Fruit fly (Drosophila melanogaster): ENCODE results near the gene CG2218.

CG2218 gene

DNA sequence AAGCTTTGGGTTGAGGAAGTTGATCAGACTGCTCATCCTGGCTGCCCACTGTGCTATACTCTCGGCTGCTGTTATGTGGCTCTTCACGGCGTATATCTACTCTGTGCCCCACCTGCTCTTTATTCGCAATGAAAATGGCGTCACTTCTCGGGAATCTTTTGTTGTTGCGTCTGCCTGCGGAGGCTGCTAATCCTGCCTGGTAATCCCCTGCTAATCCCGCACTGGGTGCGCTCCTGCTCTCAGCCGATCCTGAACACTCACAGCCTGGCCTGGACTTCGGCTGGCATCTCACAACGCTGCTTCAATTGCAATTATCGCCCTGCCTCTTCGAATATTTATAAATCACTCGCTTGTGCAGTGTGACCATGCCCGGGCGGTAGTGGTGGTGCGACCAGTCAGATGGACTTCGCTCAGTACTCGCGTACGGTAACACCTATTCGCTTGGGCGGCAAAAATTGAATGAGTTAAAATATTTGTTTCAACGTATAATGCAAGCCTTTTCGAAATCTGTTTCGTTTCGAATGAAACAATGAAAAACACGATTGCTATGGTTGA, at the start of gene CG2218:
Gene CG2218 (minus strand): TSS at position 472 of the 555 bp plus-strand sequence.
- TF ChIP-seq Hr96 (GFP tag; optimal IDR thresholded peaks at IDR 0.05) (peak; percentile 47), tj (GFP tag; optimal IDR thresholded peaks at IDR 0.05) (peak; percentile 15), cic (GFP tag; optimal IDR thresholded peaks at IDR 0.05) (peak; percentile 46), CG7045 (GFP tag; optimal IDR thresholded peaks at IDR 0.05) (peak; percentile 23), CG1620 (GFP tag; optimal IDR thresholded peaks at IDR 0.05) (peak; percentile 1), bab1 (GFP tag; optimal IDR thresholded peaks at IDR 0.05) (peak; percentile 67), toe (GFP tag; optimal IDR thresholded peaks at IDR 0.05) (peak; percentile 80), CG5204 (GFP tag; optimal IDR thresholded peaks at IDR 0.05) (peak; percentile 55), CG12768 (GFP tag; optimal IDR thresholded peaks at IDR 0.05) (peak; percentile 83), pad (GFP tag; optimal IDR thresholded peaks at IDR 0.05) (no peak), CG33017 (tag; optimal IDR thresholded peaks at IDR 0.05) (peak; percentile 13), kay (GFP tag; ENCODE audit: borderline replicate concordance) (no peak), cnc (optimal IDR thresholded peaks at IDR 0.05) (no peak), CG11617 (GFP tag; optimal IDR thresholded peaks at IDR 0.05) (peak; percentile 36), CG14711 (tag; optimal IDR thresholded peaks at IDR 0.05) (no peak), Clk (GFP tag; optimal IDR thresholded peaks at IDR 0.05) (no peak), CG7101 (tag; optimal IDR thresholded peaks at IDR 0.05) (no peak), Crg-1 (GFP tag; optimal IDR thresholded peaks at IDR 0.05) (no peak), Mnt (GFP tag; optimal IDR thresholded peaks at IDR 0.05) (peak; percentile 39), ovo (GFP tag; optimal IDR thresholded peaks at IDR 0.05) (no peak)

DNA sequence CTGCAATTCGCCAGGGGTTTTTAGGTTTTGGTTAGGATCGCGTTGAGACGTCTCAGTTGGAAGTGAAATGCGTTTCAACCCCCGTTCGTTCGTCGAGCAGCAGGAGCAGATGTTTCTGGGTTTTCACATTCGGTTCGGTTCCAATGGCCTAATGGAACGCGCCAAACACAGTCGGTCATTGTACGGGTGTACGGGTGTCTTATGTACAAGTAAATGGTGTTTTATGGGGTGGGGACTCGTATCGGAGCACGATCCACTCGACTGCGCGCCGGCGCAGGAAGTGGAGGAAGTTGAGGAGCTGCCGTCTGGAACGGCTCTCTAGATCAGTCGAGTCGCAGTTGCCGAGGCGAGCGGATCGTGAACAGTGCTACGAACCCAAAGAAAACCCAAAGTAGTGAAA, 48.3 kb upstream of the CG2218 start, which contains the start of gene spdo:
Gene spdo (plus strand): TSS at position 318 of the 400 bp plus-strand sequence.
- TF ChIP-seq cnc (optimal IDR thresholded peaks at IDR 0.05) (no peak), ovo (GFP tag; optimal IDR thresholded peaks at IDR 0.05) (no peak), CG33017 (tag; optimal IDR thresholded peaks at IDR 0.05) (no peak), CG12768 (GFP tag; optimal IDR thresholded peaks at IDR 0.05) (no peak), Mnt (GFP tag; optimal IDR thresholded peaks at IDR 0.05) (no peak), toe (GFP tag; optimal IDR thresholded peaks at IDR 0.05) (no peak), Clk (GFP tag; optimal IDR thresholded peaks at IDR 0.05) (no peak), tj (GFP tag; optimal IDR thresholded peaks at IDR 0.05) (no peak)

DNA sequence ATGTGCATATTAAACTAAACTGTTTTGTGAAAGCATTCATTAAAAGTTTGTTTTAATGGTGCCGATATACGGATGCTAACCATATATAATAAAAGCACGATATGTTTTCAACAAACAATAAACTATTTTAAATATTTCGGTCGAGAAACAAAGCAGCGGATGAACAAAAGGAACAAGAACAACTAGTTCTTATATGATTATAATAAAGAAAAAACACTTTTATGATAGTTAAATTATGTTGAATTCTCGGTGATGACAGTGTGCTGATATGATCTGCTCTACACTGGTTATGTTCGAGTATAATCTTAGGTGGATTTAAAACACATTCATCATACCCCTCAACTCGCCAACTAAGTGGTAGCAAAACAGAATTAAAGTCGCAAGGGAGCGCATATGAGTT, 47.8 kb upstream of the CG2218 start:
- no peak for TF ChIP-seq kay (GFP tag; ENCODE audit: borderline replicate concordance)

DNA sequence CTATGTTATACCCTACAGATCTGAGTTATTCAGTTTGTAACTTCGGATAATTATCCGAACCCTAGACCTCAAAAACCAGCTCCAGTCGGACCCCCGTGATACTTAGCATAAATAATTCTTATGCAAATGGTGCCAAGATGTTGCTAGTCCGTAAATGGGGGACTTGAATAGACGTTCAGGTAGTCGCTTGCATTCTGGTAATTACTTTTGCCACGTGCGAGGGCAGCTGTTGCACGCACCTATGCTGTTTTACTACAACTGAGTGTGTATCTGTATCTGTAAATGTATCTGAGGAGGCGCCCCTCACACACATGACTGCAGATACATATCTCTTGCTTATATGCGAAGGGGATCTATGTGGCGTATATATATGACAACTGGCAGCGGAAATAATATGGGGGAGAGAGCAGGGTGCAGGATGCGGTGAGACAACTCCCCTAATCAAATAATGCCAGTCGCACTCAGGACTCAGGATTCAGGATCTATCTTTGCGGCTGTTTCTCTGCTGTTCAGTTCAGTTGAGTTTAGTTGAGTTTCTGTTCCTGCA, 46.7 kb upstream of the CG2218 start:
- TF ChIP-seq cic (GFP tag; optimal IDR thresholded peaks at IDR 0.05) (no peak), kay (GFP tag; ENCODE audit: borderline replicate concordance) (no peak), CG11617 (GFP tag; optimal IDR thresholded peaks at IDR 0.05) (no peak), CG5204 (GFP tag; optimal IDR thresholded peaks at IDR 0.05) (no peak), CG7045 (GFP tag; optimal IDR thresholded peaks at IDR 0.05) (no peak), bab1 (GFP tag; optimal IDR thresholded peaks at IDR 0.05) (no peak), pad (GFP tag; optimal IDR thresholded peaks at IDR 0.05) (no peak), cnc (optimal IDR thresholded peaks at IDR 0.05) (no peak), CG12768 (GFP tag; optimal IDR thresholded peaks at IDR 0.05) (no peak), CG14711 (tag; optimal IDR thresholded peaks at IDR 0.05) (no peak), tj (GFP tag; optimal IDR thresholded peaks at IDR 0.05) (no peak)

DNA sequence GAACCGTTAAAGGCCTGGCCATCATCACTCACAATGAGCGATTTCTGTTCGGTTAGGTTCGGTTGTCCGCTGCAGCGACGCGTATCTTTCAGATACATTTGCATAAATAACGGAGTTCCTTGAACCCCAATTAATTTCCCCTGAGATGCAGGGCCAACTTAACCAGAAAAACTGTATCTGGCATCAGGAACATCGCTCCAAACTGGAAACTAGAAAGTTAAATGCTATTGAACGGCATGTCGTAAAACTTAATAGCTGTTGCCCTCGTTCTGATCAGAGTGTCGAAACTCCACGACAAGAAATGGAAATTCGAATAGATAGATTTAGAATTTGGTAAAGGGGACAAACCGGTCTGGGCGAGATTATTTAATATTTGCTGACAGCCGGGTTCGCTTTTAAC, 44.3 kb upstream of the CG2218 start:
- no peak for TF ChIP-seq CG33017 (tag; optimal IDR thresholded peaks at IDR 0.05)
- TF ChIP-seq tj (GFP tag; optimal IDR thresholded peaks at IDR 0.05): no peak
- TF ChIP-seq ovo (GFP tag; optimal IDR thresholded peaks at IDR 0.05): no peak
- no peak for TF ChIP-seq cic (GFP tag; optimal IDR thresholded peaks at IDR 0.05)
- TF ChIP-seq Clk (GFP tag; optimal IDR thresholded peaks at IDR 0.05): no peak

DNA sequence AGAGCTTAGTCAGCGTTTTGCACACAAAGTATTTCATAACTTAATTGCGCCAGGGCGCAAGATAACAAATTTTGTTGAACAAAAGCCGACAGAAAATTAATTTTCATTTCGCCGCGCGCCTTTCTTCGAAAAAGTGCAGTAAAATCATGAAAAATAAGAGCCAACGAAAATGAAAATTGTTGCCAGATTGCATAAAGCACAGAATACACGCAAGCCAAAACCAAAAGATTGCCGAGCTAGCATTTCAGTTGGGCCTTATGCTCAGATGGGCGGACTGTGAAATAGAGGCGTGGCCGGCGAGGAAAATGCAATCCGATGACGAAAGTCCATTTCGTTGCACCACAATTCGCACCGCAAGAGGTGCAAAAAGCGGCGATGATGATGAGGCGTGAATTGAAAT, 42.6 kb upstream of the CG2218 start:
- TF ChIP-seq tj (GFP tag; optimal IDR thresholded peaks at IDR 0.05): peak; percentile 99
- no peak for TF ChIP-seq CG12768 (GFP tag; optimal IDR thresholded peaks at IDR 0.05)
- no peak for TF ChIP-seq CG7101 (tag; optimal IDR thresholded peaks at IDR 0.05)

DNA sequence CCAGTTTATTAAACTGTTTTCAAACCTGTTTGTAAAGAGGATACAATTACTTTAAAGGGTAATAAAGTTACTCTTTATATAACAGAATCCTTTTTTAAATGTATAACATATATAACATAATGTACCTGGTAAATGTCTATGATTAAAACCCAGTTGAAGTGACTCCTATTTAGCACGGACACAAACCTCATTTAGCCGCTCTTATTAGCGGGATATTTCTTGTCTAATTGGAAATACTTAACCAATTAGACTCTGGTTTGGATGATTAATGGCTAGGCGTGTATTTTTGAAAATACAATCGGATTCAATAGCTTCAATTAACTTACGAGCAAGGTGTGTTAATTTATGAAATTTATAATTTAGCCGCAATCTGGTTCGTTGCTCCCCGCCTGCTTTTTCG, 39.0 kb upstream of the CG2218 start:
- no peak for TF ChIP-seq toe (GFP tag; optimal IDR thresholded peaks at IDR 0.05)
- no peak for TF ChIP-seq Crg-1 (GFP tag; optimal IDR thresholded peaks at IDR 0.05)

DNA sequence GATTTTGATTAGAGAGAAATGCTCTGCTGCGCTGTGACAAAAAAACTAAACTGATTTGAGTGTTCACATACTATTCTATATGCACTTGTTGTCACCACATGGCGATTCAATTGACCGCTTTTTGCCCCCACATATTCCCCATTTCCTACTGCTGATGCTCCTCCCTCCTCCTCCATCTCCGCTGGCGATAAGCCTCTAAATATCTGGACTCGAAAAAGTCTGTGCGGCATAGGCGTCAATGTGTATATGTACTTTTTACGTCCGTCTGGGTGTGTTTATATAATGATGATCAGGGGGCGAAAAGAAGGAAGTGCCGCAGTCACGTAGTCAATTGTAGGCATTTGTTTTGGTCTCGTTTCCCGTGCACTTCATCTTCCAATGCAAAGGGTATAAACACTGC, 38.4 kb upstream of the CG2218 start:
- TF ChIP-seq CG14711 (tag; optimal IDR thresholded peaks at IDR 0.05): no peak
- TF ChIP-seq CG33017 (tag; optimal IDR thresholded peaks at IDR 0.05): no peak
- no peak for TF ChIP-seq tj (GFP tag; optimal IDR thresholded peaks at IDR 0.05)
- no peak for TF ChIP-seq pad (GFP tag; optimal IDR thresholded peaks at IDR 0.05)
- no peak for TF ChIP-seq CG1620 (GFP tag; optimal IDR thresholded peaks at IDR 0.05)
- TF ChIP-seq CG7101 (tag; optimal IDR thresholded peaks at IDR 0.05): no peak
- TF ChIP-seq CG11617 (GFP tag; optimal IDR thresholded peaks at IDR 0.05): no peak
- TF ChIP-seq bab1 (GFP tag; optimal IDR thresholded peaks at IDR 0.05): no peak
- no peak for TF ChIP-seq Hr96 (GFP tag; optimal IDR thresholded peaks at IDR 0.05)
- no peak for TF ChIP-seq cnc (optimal IDR thresholded peaks at IDR 0.05)
- TF ChIP-seq kay (GFP tag; ENCODE audit: borderline replicate concordance): no peak
- peak; percentile 54 for TF ChIP-seq CG12768 (GFP tag; optimal IDR thresholded peaks at IDR 0.05)
- TF ChIP-seq cic (GFP tag; optimal IDR thresholded peaks at IDR 0.05): peak; percentile 76
- no peak for TF ChIP-seq Crg-1 (GFP tag; optimal IDR thresholded peaks at IDR 0.05)
- TF ChIP-seq CG7045 (GFP tag; optimal IDR thresholded peaks at IDR 0.05): no peak
- TF ChIP-seq toe (GFP tag; optimal IDR thresholded peaks at IDR 0.05): no peak
- peak; percentile 14 for TF ChIP-seq Mnt (GFP tag; optimal IDR thresholded peaks at IDR 0.05)
- TF ChIP-seq Clk (GFP tag; optimal IDR thresholded peaks at IDR 0.05): no peak
- no peak for TF ChIP-seq CG5204 (GFP tag; optimal IDR thresholded peaks at IDR 0.05)
